Fruit fly (Drosophila melanogaster): ENCODE results near the gene AstA.

dm6 chr3R:24764971-24765370 lies at the start of gene AstA:
- no peak for TF ChIP-seq Ets96B (tag; optimal IDR thresholded peaks at IDR 0.05)
- TF ChIP-seq fd59A (GFP tag; optimal IDR thresholded peaks at IDR 0.05), result no peak
- no peak for TF ChIP-seq CG8632 (GFP tag; optimal IDR thresholded peaks at IDR 0.05)
- no peak for TF ChIP-seq Eip75B (GFP tag; optimal IDR thresholded peaks at IDR 0.05)
- no peak for TF ChIP-seq lz (GFP tag; optimal IDR thresholded peaks at IDR 0.05)
- no peak for TF ChIP-seq CG32006 (GFP tag; optimal IDR thresholded peaks at IDR 0.05)
- TF ChIP-seq Blimp-1 (GFP tag; optimal IDR thresholded peaks at IDR 0.05), result no peak
- TF ChIP-seq ss (GFP tag; optimal IDR thresholded peaks at IDR 0.05), result no peak
- TF ChIP-seq CG15336 (GFP tag; IDR thresholded peaks at IDR 0.05), result no peak
- TF ChIP-seq CG3919 (GFP tag; optimal IDR thresholded peaks at IDR 0.05), result no peak
- no peak for TF ChIP-seq CG6163 (GFP tag; IDR thresholded peaks at IDR 0.05)
